Worm (Caenorhabditis elegans) whole organism, L4 larva: ENCODE results near the gene ril-2.

Source experiments
- Y75B8A.6 ChIP-seq: fragments of 200-800 bp; sonication (Bioruptor generic); IDR thresholded peaks from 2 replicates; pipeline ENCODE4 v1.3.6; 2022; ENCODE audit warnings: missing genetic modification reagents, missing genetic modification characterization, missing compliant biosample characterization
- ama-1 ChIP-seq: fragments of 150-350 bp; optimal IDR thresholded peaks from 2 replicates; lab custom pipeline; 2014; ENCODE audit warnings: inconsistent platforms, mixed read lengths
- ces-1 ChIP-seq: fragments of 150-350 bp; sonication (generic microtip); optimal IDR thresholded peaks from 4 replicates; lab custom pipeline; 2014; ENCODE audit warnings: missing biosample characterization, missing genetic modification reagents, missing genetic modification characterization
- daf-8 ChIP-seq: fragments of 200-800 bp; sonication (Bioruptor generic); IDR thresholded peaks from 2 replicates; pipeline ENCODE4 v1.3.6; 2022; ENCODE audit warnings: missing genetic modification characterization, missing compliant biosample characterization
- lin-15B ChIP-seq: fragments of 150-350 bp; sonication (generic microtip); optimal IDR thresholded peaks from 3 replicates; lab custom pipeline; 2014; ENCODE audit warnings: missing biosample characterization, missing genetic modification characterization
- nhr-76 ChIP-seq: fragments of 150-350 bp; optimal IDR thresholded peaks from 2 replicates; lab custom pipeline; 2014; ENCODE audit warnings: missing biosample characterization, missing genetic modification characterization
- nhr-77 ChIP-seq: fragments of 150-350 bp; optimal IDR thresholded peaks from 2 replicates; lab custom pipeline; 2014; ENCODE audit warnings: missing biosample characterization, missing genetic modification characterization
- skn-1 ChIP-seq: fragments of 150-350 bp; optimal IDR thresholded peaks from 2 replicates; lab custom pipeline; 2014; ENCODE audit warnings: missing biosample characterization, missing genetic modification characterization
- snpc-4 ChIP-seq: fragments of 150-350 bp; optimal IDR thresholded peaks from 2 replicates; lab custom pipeline; 2014; ENCODE audit warnings: missing biosample characterization, missing genetic modification characterization
- unc-62 ChIP-seq, 3 experiments: fragments of 150-350 bp in 1 of 3; sonication (generic microtip); optimal IDR thresholded peaks in 2 of 3; peaks in 1 of 3; 1 replicate in 1 of 3; 2 replicates in 2 of 3; lab custom pipeline; 2014 to 2017; ENCODE audit warnings: missing biosample characterization in 3 of 3, missing genetic modification characterization in 3 of 3, missing genetic modification reagents in 3 of 3, missing genotype in 1 of 3
- zag-1 ChIP-seq: fragments of 150-350 bp; optimal IDR thresholded peaks from 2 replicates; lab custom pipeline; 2014; ENCODE audit warnings: missing biosample characterization, missing genetic modification characterization

DNA sequence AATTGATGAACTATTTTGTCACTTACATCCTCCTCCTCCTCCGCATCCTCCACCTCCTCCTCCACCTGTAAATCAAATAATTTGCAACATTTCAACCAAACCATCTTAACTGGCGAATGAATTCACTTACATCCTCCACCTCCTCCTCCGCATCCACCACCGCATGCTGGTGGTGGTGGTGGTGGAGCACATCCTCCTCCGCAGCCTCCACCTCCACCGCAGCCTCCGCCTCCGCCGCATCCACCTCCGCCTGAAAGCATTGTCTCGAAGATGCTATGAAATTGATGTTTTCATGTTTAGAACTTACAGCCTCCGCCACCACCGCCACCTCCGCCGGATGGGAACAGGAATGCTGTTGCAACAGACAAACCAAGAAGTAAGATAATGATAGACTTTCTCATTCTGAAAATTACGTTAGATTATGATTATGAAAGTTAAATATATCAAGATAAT, 22.4 kb downstream of the ril-2 start, which contains the start of gene grl-23:
- TF ChIP-seq daf-8 (GFP tag; lab: Robert Waterston, UW) = no peak
- no peak for TF ChIP-seq ama-1 (lab: Kevin White, UChicago)
- no peak for TF ChIP-seq nhr-77 (tag; lab: Kevin White, UChicago)
- no peak for TF ChIP-seq Y75B8A.6 (GFP tag; lab: Robert Waterston, UW)
- TF ChIP-seq nhr-76 (tag; lab: Kevin White, UChicago) = no peak
- TF ChIP-seq zag-1 (tag; lab: Kevin White, UChicago) = no peak
- no peak for TF ChIP-seq unc-62 (GFP tag; optimal IDR thresholded peaks at IDR 0.05 in 1 of 2; lab: Kevin White, UChicago)
- TF ChIP-seq unc-62 (tag; optimal IDR thresholded peaks at IDR 0.05; lab: Kevin White, UChicago) = no peak
- TF ChIP-seq skn-1 = no peak
- TF ChIP-seq lin-15B = no peak
- no peak for TF ChIP-seq ces-1 (GFP tag; lab: Kevin White, UChicago)
- no peak for TF ChIP-seq snpc-4
